Worm (Caenorhabditis elegans) whole organism, L1 larva: Measurements from ENCODE around the gene F54F2.14.

Experiments
- alr-1 ChIP-seq: fragments of 200-800 bp; sonication (Bioruptor generic); optimal IDR thresholded peaks from 2 replicates; lab custom pipeline; 2018; ENCODE audit warnings: borderline replicate concordance, mild to moderate bottlenecking, missing genetic modification characterization, missing compliant biosample characterization
- hpl-2 ChIP-seq: fragments of 150-350 bp; optimal IDR thresholded peaks from 2 replicates; lab custom pipeline; 2014; ENCODE audit warnings: missing biosample characterization, missing genetic modification reagents, missing genetic modification characterization
- isw-1 ChIP-seq: fragments of 200-800 bp; sonication (Bioruptor generic); IDR thresholded peaks from 2 replicates; pipeline ENCODE4 v1.3.6; 2022; ENCODE audit warnings: missing genetic modification characterization, missing compliant biosample characterization
- lin-15B ChIP-seq: fragments of 150-350 bp; sonication (generic microtip); optimal IDR thresholded peaks from 3 replicates; lab custom pipeline; 2014; ENCODE audit warnings: missing biosample characterization, missing genetic modification characterization
- lin-39 ChIP-seq: fragments of 150-350 bp; optimal IDR thresholded peaks from 2 replicates; lab custom pipeline; 2014; ENCODE audit warnings: missing biosample characterization, missing genetic modification reagents, missing genetic modification characterization
- mep-1 ChIP-seq: fragments of 150-350 bp; optimal IDR thresholded peaks from 2 replicates; lab custom pipeline; 2014; ENCODE audit warnings: missing biosample characterization, missing genetic modification characterization
- nhr-12 ChIP-seq: sonication (generic microtip); optimal IDR thresholded peaks from 2 replicates; lab custom pipeline; 2017; ENCODE audit warnings: missing biosample characterization, missing genetic modification characterization
- snpc-4 ChIP-seq: fragments of 150-350 bp; optimal IDR thresholded peaks from 2 replicates; lab custom pipeline; 2014; ENCODE audit warnings: missing biosample characterization, missing genetic modification characterization
- snu-23 ChIP-seq: sonication (generic microtip); optimal IDR thresholded peaks from 2 replicates; lab custom pipeline; 2016; ENCODE audit warnings: missing genetic modification characterization, missing compliant biosample characterization
- unc-86 ChIP-seq: sonication (generic microtip); optimal IDR thresholded peaks from 2 replicates; lab custom pipeline; 2016; ENCODE audit warnings: missing genetic modification characterization, missing compliant biosample characterization
- zip-4 ChIP-seq: fragments of 200-800 bp; sonication (Bioruptor generic); optimal IDR thresholded peaks from 2 replicates; lab custom pipeline; 2018; ENCODE audit warnings: mild to moderate bottlenecking, missing genetic modification characterization, moderate library complexity, missing compliant biosample characterization
- ztf-11 ChIP-seq, 2 experiments: sonication (generic microtip); optimal IDR thresholded peaks; 2 replicates each; lab custom pipeline; 2016 to 2017; ENCODE audit warnings: missing genetic modification characterization in 2 of 2, missing biosample characterization in 1 of 2, missing compliant biosample characterization in 1 of 2
- ztf-4 ChIP-seq: fragments of 150-350 bp; optimal IDR thresholded peaks from 2 replicates; lab custom pipeline; 2014; ENCODE audit warnings: missing biosample characterization, missing genetic modification characterization

DNA sequence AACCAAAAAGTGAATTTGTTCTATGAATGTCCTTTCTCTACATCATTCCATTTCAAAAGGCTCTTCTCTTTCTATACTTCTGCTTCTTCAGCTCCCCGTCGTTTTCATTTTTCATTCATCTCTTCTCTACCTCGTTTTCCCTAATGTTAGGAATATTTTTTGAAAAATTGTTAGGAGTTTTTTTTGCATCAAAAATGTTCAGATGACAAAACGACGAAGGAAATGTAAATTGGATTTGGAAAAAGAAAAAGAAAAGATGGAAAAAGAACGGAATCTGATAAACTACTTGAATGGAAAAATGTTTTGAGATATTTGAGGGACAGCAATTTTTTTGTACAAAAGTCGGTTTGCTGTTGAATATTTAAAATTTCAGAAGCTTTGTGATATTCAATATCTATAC, 46.6 kb upstream of the F54F2.14 start:
- TF ChIP-seq zip-4 (no peak), snu-23 (GFP tag; lab: Kevin White, UChicago) (no peak), lin-15B (tag; lab: Kevin White, UChicago) (no peak), ztf-11 (tag; optimal IDR thresholded peaks at IDR 0.05; lab: Kevin White, UChicago) (no peak), snpc-4 (tag; lab: Kevin White, UChicago) (no peak), ztf-4 (tag; lab: Kevin White, UChicago) (no peak), alr-1 (tag; lab: Kevin White, UChicago) (no peak), isw-1 (GFP tag; lab: Robert Waterston, UW) (no peak), nhr-12 (tag; lab: Kevin White, UChicago) (no peak), lin-39 (no peak), mep-1 (tag; lab: Kevin White, UChicago) (no peak), unc-86 (tag; lab: Kevin White, UChicago) (no peak), hpl-2 (GFP tag; lab: Kevin White, UChicago) (no peak)
